Fruit fly (Drosophila melanogaster) whole organism: Measurements from ENCODE around the gene Sf3b5.

ENCODE experiments used
- CG8478 ChIP-seq: fragments of >200 bp; optimal IDR thresholded peaks from 2 replicates; lab custom pipeline; 2018; ENCODE audit warnings: inconsistent platforms
- Dll ChIP-seq: fragments of >200 bp; optimal IDR thresholded peaks from 2 replicates; lab custom pipeline; 2017
- EcR ChIP-seq, 2 experiments: fragments of >200 bp; optimal IDR thresholded peaks; 2 replicates each; lab custom pipeline; 2017; ENCODE audit warnings: missing biosample characterization in 2 of 2, missing genetic modification characterization in 2 of 2, missing genetic modification reagents in 2 of 2
- pan ChIP-seq: fragments of >200 bp; optimal IDR thresholded peaks from 2 replicates; lab custom pipeline; 2017
- psq ChIP-seq: fragments of >200 bp; optimal IDR thresholded peaks from 2 replicates; lab custom pipeline; 2017

- TF ChIP-seq pan (lab: Kevin White, UChicago) (no peak), EcR (GFP tag; optimal IDR thresholded peaks at IDR 0.05; lab: Kevin White, UChicago) (no peak), Dll (lab: Kevin White, UChicago) (no peak), psq (lab: Kevin White, UChicago) (no peak), CG8478 (no peak)
Measured at dm6 chr3R:9019689-9020138, 4.6 kb upstream of the Sf3b5 start, which contains the start of gene tgo.
